Fruit fly (Drosophila melanogaster) whole organism, embryonic: ENCODE results near the gene svp.

Source experiments
- Abd-B ChIP-seq: fragments of 200-800 bp; sonication (Bioruptor generic); optimal IDR thresholded peaks from 2 replicates; lab custom pipeline; 2018; ENCODE audit warnings: missing biosample characterization, mild to moderate bottlenecking, missing genetic modification characterization, moderate library complexity
- Aef1 ChIP-seq: fragments of 200-800 bp; sonication (Bioruptor generic); IDR thresholded peaks from 3 replicates; pipeline ENCODE4 v1.3.6; 2022; ENCODE audit warnings: missing biosample characterization, missing genetic modification characterization
- CG10959 ChIP-seq: fragments of 200-800 bp; sonication (Bioruptor generic); IDR thresholded peaks from 2 replicates; pipeline ENCODE4 v1.3.6; 2022; ENCODE audit warnings: missing biosample characterization, missing genetic modification characterization
- CG12155 ChIP-seq: fragments of 200-800 bp; sonication (Bioruptor generic); optimal IDR thresholded peaks from 3 replicates; lab custom pipeline; 2016; ENCODE audit warnings: missing biosample characterization, missing genetic modification characterization
- CG12219 ChIP-seq: fragments of 200-800 bp; sonication (Bioruptor generic); optimal IDR thresholded peaks from 3 replicates; lab custom pipeline; 2018; ENCODE audit warnings: missing biosample characterization, mild to moderate bottlenecking, missing genetic modification characterization
- CG15514 ChIP-seq: fragments of 200-800 bp; sonication (Bioruptor generic); optimal IDR thresholded peaks from 3 replicates; lab custom pipeline; 2017; ENCODE audit warnings: missing biosample characterization, missing genetic modification characterization, mild to moderate bottlenecking, moderate library complexity, missing genetic modification reagents
- CG1603 ChIP-seq: fragments of 200-800 bp; sonication (Bioruptor generic); optimal IDR thresholded peaks from 2 replicates; lab custom pipeline; 2019; ENCODE audit warnings: missing biosample characterization, mild to moderate bottlenecking, missing genetic modification characterization, moderate library complexity
- CG17829 ChIP-seq: fragments of 200-800 bp; optimal IDR thresholded peaks from 2 replicates; lab custom pipeline; 2019; ENCODE audit warnings: missing biosample characterization, mild to moderate bottlenecking, missing genetic modification characterization, moderate library complexity
- CG31441 ChIP-seq: fragments of 200-800 bp; sonication (Bioruptor generic); IDR thresholded peaks from 2 replicates; pipeline ENCODE4 v1.3.6; 2022; ENCODE audit warnings: missing biosample characterization, missing genetic modification characterization
- CG33213 ChIP-seq: fragments of 200-800 bp; sonication (Bioruptor generic); optimal IDR thresholded peaks from 3 replicates; lab custom pipeline; 2016; ENCODE audit warnings: missing biosample characterization, missing genetic modification characterization
- CG33557 ChIP-seq: fragments of 200-800 bp; sonication (Bioruptor generic); optimal IDR thresholded peaks from 2 replicates; lab custom pipeline; 2019; ENCODE audit warnings: missing biosample characterization, mild to moderate bottlenecking, missing genetic modification characterization, moderate library complexity
- CG34224 ChIP-seq: fragments of 200-800 bp; sonication (Bioruptor generic); IDR thresholded peaks from 3 replicates; pipeline ENCODE4 v1.3.6; 2022; ENCODE audit warnings: missing biosample characterization, missing genetic modification characterization; ENCODE audit not compliant: partially characterized antibody
- CG43689 ChIP-seq: fragments of 200-800 bp; sonication (Bioruptor generic); IDR thresholded peaks from 2 replicates; pipeline ENCODE4 v1.3.6; 2022; ENCODE audit warnings: missing biosample characterization, missing genetic modification characterization
- CG5245 ChIP-seq: fragments of 200-800 bp; sonication (Bioruptor generic); optimal IDR thresholded peaks from 3 replicates; lab custom pipeline; 2016; ENCODE audit warnings: missing biosample characterization, missing genetic modification characterization
- CG6175 ChIP-seq: fragments of 200-800 bp; sonication (Bioruptor generic); IDR thresholded peaks from 3 replicates; pipeline ENCODE4 v1.3.6; 2022; ENCODE audit warnings: missing biosample characterization, missing genetic modification characterization
- CG7745 ChIP-seq: fragments of 200-800 bp; sonication (Bioruptor generic); optimal IDR thresholded peaks from 2 replicates; lab custom pipeline; 2018; ENCODE audit warnings: missing biosample characterization, mild to moderate bottlenecking, missing genetic modification characterization, moderate library complexity
- CG7786 ChIP-seq: fragments of 200-800 bp; sonication (Bioruptor generic); optimal IDR thresholded peaks from 2 replicates; lab custom pipeline; 2016; ENCODE audit warnings: missing biosample characterization, missing genetic modification characterization
- CG7839 ChIP-seq: fragments of 200-800 bp; sonication (Bioruptor generic); optimal IDR thresholded peaks from 3 replicates; lab custom pipeline; 2018; ENCODE audit warnings: missing biosample characterization, mild to moderate bottlenecking, missing genetic modification characterization, moderate library complexity
- CG8924 ChIP-seq: fragments of 200-800 bp; optimal IDR thresholded peaks from 3 replicates; lab custom pipeline; 2019; ENCODE audit warnings: missing biosample characterization, mild to moderate bottlenecking, missing genetic modification characterization, moderate library complexity
- CG9817 ChIP-seq: fragments of 200-800 bp; sonication (Bioruptor generic); optimal IDR thresholded peaks from 2 replicates; lab custom pipeline; 2018; ENCODE audit warnings: missing biosample characterization, mild to moderate bottlenecking, missing genetic modification characterization, moderate library complexity
- CHES-1-like ChIP-seq: fragments of 200-800 bp; sonication (Bioruptor generic); optimal IDR thresholded peaks from 2 replicates; lab custom pipeline; 2016; ENCODE audit warnings: missing biosample characterization, missing genetic modification characterization
- D ChIP-seq, 2 experiments: fragments of 200-800 bp in 1 of 2; fragments of >200 bp in 1 of 2; sonication (Bioruptor generic) in 1 of 2; optimal IDR thresholded peaks; 2 replicates in 1 of 2; 3 replicates in 1 of 2; lab custom pipeline; 2017; ENCODE audit warnings: mild to moderate bottlenecking in 1 of 2, missing biosample characterization in 1 of 2, missing genetic modification characterization in 1 of 2, missing genetic modification reagents in 1 of 2
- Dbx ChIP-seq: fragments of 200-800 bp; sonication (Bioruptor generic); IDR thresholded peaks from 3 replicates; pipeline ENCODE4 v1.3.6; 2022; ENCODE audit warnings: missing biosample characterization, missing genetic modification characterization
- Dfd ChIP-seq, 2 experiments: fragments of >200 bp; optimal IDR thresholded peaks; 2 replicates each; lab custom pipeline; 2017; ENCODE audit warnings: missing biosample characterization in 2 of 2, missing genetic modification characterization in 2 of 2
- Ets65A ChIP-seq: fragments of 200-800 bp; sonication (Bioruptor generic); peaks from one replicate; lab custom pipeline; 2016; ENCODE audit warnings: missing biosample characterization, missing genetic modification characterization
- Ets97D ChIP-seq: fragments of 200-800 bp; sonication (Bioruptor generic); optimal IDR thresholded peaks from 3 replicates; lab custom pipeline; 2016; ENCODE audit warnings: missing biosample characterization, missing genetic modification characterization
- Fer1 ChIP-seq: fragments of 200-800 bp; sonication (Bioruptor generic); optimal IDR thresholded peaks from 2 replicates; lab custom pipeline; 2017; ENCODE audit warnings: missing biosample characterization, mild to moderate bottlenecking, missing genetic modification characterization
- H15 ChIP-seq: fragments of 200-800 bp; sonication (Bioruptor generic); IDR thresholded peaks from 3 replicates; pipeline ENCODE4 v1.3.6; 2022; ENCODE audit warnings: missing biosample characterization, missing genetic modification characterization
- Hr3 ChIP-seq: fragments of 200-800 bp; sonication (Bioruptor generic); optimal IDR thresholded peaks from 3 replicates; lab custom pipeline; 2016; ENCODE audit warnings: missing biosample characterization, missing genetic modification characterization
- Lpt ChIP-seq: fragments of >200 bp; optimal IDR thresholded peaks from 2 replicates; lab custom pipeline; 2018; ENCODE audit warnings: missing biosample characterization, missing genetic modification characterization
- Max ChIP-seq: fragments of 200-800 bp; sonication (Bioruptor generic); optimal IDR thresholded peaks from 2 replicates; lab custom pipeline; 2016; ENCODE audit warnings: missing biosample characterization, mild to moderate bottlenecking, missing genetic modification characterization
- NFAT ChIP-seq: fragments of 200-800 bp; sonication (Bioruptor generic); IDR thresholded peaks from 2 replicates; pipeline ENCODE4 v1.3.6; 2022; ENCODE audit warnings: missing biosample characterization, missing genetic modification characterization
- Rx ChIP-seq: fragments of 200-800 bp; sonication (Bioruptor generic); IDR thresholded peaks from 2 replicates; pipeline ENCODE4 v1.3.6; 2022; ENCODE audit warnings: missing biosample characterization, missing genetic modification characterization
- az2 ChIP-seq: fragments of 200-800 bp; sonication (Bioruptor generic); optimal IDR thresholded peaks from 3 replicates; lab custom pipeline; 2016; ENCODE audit warnings: missing biosample characterization, missing genetic modification characterization
- btn ChIP-seq: fragments of 200-800 bp; sonication (Bioruptor generic); optimal IDR thresholded peaks from 2 replicates; lab custom pipeline; 2016; ENCODE audit warnings: missing biosample characterization, missing genetic modification characterization
- caup ChIP-seq: fragments of 200-800 bp; sonication (Bioruptor generic); optimal IDR thresholded peaks from 3 replicates; lab custom pipeline; 2017; ENCODE audit warnings: missing biosample characterization, mild to moderate bottlenecking, missing genetic modification characterization, moderate library complexity; ENCODE audit not compliant: severe bottlenecking
- chif ChIP-seq, 2 experiments: fragments of 200-800 bp; sonication (Bioruptor generic); optimal IDR thresholded peaks; 3 replicates each; lab custom pipeline; 2016; ENCODE audit warnings: missing biosample characterization in 2 of 2, missing genetic modification characterization in 2 of 2
- chn ChIP-seq: fragments of 200-800 bp; sonication (Bioruptor generic); optimal IDR thresholded peaks from 2 replicates; lab custom pipeline; 2016; ENCODE audit warnings: missing biosample characterization, missing genetic modification characterization
- crc ChIP-seq: fragments of 200-800 bp; sonication (Bioruptor generic); optimal IDR thresholded peaks from 2 replicates; lab custom pipeline; 2016; ENCODE audit warnings: missing biosample characterization, missing genetic modification characterization
- croc ChIP-seq: fragments of 200-800 bp; sonication (Bioruptor generic); conservative IDR thresholded peaks from 3 replicates; pipeline ENCODE4 v1.3.6; 2022; ENCODE audit warnings: missing biosample characterization, missing genetic modification characterization
- dmrt99B ChIP-seq: fragments of 200-800 bp; sonication (Bioruptor generic); optimal IDR thresholded peaks from 2 replicates; lab custom pipeline; 2018; ENCODE audit warnings: missing biosample characterization, mild to moderate bottlenecking, missing genetic modification characterization, moderate library complexity
- gsb ChIP-seq: fragments of 200-800 bp; sonication (Bioruptor generic); IDR thresholded peaks from 2 replicates; pipeline ENCODE4 v1.3.6; 2022; ENCODE audit warnings: missing biosample characterization, missing genetic modification characterization
- insv ChIP-seq, 2 experiments: fragments of 200-800 bp; sonication (Bioruptor generic); optimal IDR thresholded peaks; 3 replicates each; lab custom pipeline; 2016 to 2018; ENCODE audit warnings: missing biosample characterization in 2 of 2, missing genetic modification characterization in 2 of 2
- jigr1 ChIP-seq: fragments of 200-800 bp; sonication (Bioruptor generic); IDR thresholded peaks from 3 replicates; pipeline ENCODE4 v1.3.6; 2022; ENCODE audit warnings: missing biosample characterization, missing genetic modification characterization
- jing ChIP-seq: fragments of 200-800 bp; sonication (Bioruptor generic); optimal IDR thresholded peaks from 2 replicates; lab custom pipeline; 2018; ENCODE audit warnings: missing biosample characterization, mild to moderate bottlenecking, missing genetic modification characterization
- lmd ChIP-seq: fragments of 200-800 bp; sonication (Bioruptor generic); IDR thresholded peaks from 2 replicates; pipeline ENCODE4 v1.3.6; 2022; ENCODE audit warnings: missing biosample characterization, missing genetic modification characterization
- pho ChIP-seq: fragments of 200-800 bp; sonication (Bioruptor generic); optimal IDR thresholded peaks from 2 replicates; lab custom pipeline; 2016; ENCODE audit warnings: missing biosample characterization, missing genetic modification characterization
- sd ChIP-seq: fragments of 200-800 bp; sonication (Bioruptor generic); optimal IDR thresholded peaks from 3 replicates; lab custom pipeline; 2018; ENCODE audit warnings: missing biosample characterization, mild to moderate bottlenecking, missing genetic modification characterization, moderate library complexity
- ssp ChIP-seq: fragments of 200-800 bp; sonication (Bioruptor generic); IDR thresholded peaks from 2 replicates; pipeline ENCODE4 v1.3.6; 2022; ENCODE audit warnings: missing biosample characterization, missing genetic modification characterization
- tna ChIP-seq: fragments of 200-800 bp; sonication (Bioruptor generic); IDR thresholded peaks from 2 replicates; pipeline ENCODE4 v1.3.6; 2022; ENCODE audit warnings: missing biosample characterization, missing genetic modification characterization; ENCODE audit not compliant: partially characterized antibody
- usp ChIP-seq: fragments of >200 bp; optimal IDR thresholded peaks from 2 replicates; lab custom pipeline; 2017; ENCODE audit warnings: missing biosample characterization, missing genetic modification characterization

Gene svp

dm6 chr3R:12350497-12350896, 92.0 kb downstream of the svp start, which contains the start of gene CG10038 (continued):
- peak; percentile 60 for TF ChIP-seq CG17829 (tag; lab: Kevin White, UChicago)
- peak; percentile 67 for TF ChIP-seq CG33213 (GFP tag; lab: Kevin White, UChicago)
- TF ChIP-seq CG34224, result peak; percentile 92
- TF ChIP-seq pho (GFP tag; lab: Kevin White, UChicago), result peak; percentile 31
- peak; percentile 69 for TF ChIP-seq CG1603 (tag; lab: Kevin White, UChicago)
- peak; percentile 84 for TF ChIP-seq ssp (GFP tag; lab: Robert Waterston, UW)
- no peak for TF ChIP-seq dmrt99B (tag; lab: Kevin White, UChicago)
- TF ChIP-seq CG7745 (tag; lab: Kevin White, UChicago), result no peak
- TF ChIP-seq caup (GFP tag; lab: Kevin White, UChicago), result peak; percentile 34
- no peak for TF ChIP-seq btn (GFP tag; lab: Kevin White, UChicago)
- peak; percentile 42; the same call in 1 of the 3 replicates for TF ChIP-seq H15 (GFP tag; lab: Robert Waterston, UW)
- TF ChIP-seq jing (GFP tag; lab: Kevin White, UChicago), result no peak
- TF ChIP-seq CG5245 (GFP tag; lab: Kevin White, UChicago), result peak; percentile 10
- peak; percentile 36 for TF ChIP-seq Hr3 (GFP tag; lab: Kevin White, UChicago)
- TF ChIP-seq CG10959 (GFP tag; lab: Robert Waterston, UW), result no peak
- TF ChIP-seq Max, result peak; percentile 18
- peak; percentile 79 for TF ChIP-seq CG15514 (GFP tag; lab: Kevin White, UChicago)
- TF ChIP-seq CHES-1-like (GFP tag; lab: Kevin White, UChicago), result no peak
- peak; percentile 12 for TF ChIP-seq CG12155 (GFP tag; lab: Kevin White, UChicago)
- TF ChIP-seq tna, result peak; percentile 91
- no peak for TF ChIP-seq CG6175 (GFP tag; lab: Robert Waterston, UW)
- no peak for TF ChIP-seq lmd (GFP tag; lab: Robert Waterston, UW)
- TF ChIP-seq CG31441 (GFP tag; lab: Robert Waterston, UW), result peak; percentile 43; the same call in 1 of the 2 replicates
- TF ChIP-seq CG8924 (tag; lab: Kevin White, UChicago), result peak; percentile 6
- TF ChIP-seq gsb (GFP tag; lab: Robert Waterston, UW), result no peak
- no peak for TF ChIP-seq Lpt
- peak; percentile 32 for TF ChIP-seq CG7839 (tag; lab: Kevin White, UChicago)
- TF ChIP-seq croc (GFP tag; lab: Robert Waterston, UW), result no peak
- TF ChIP-seq chn, result peak; percentile 36
- TF ChIP-seq insv (GFP tag; optimal IDR thresholded peaks at IDR 0.05; lab: Kevin White, UChicago), result no peak
- TF ChIP-seq usp, result no peak
- TF ChIP-seq CG7786 (GFP tag; lab: Kevin White, UChicago), result no peak
- no peak for TF ChIP-seq D (optimal IDR thresholded peaks at IDR 0.05; lab: Kevin White, UChicago)
- TF ChIP-seq D (GFP tag; optimal IDR thresholded peaks at IDR 0.05; lab: Kevin White, UChicago), result no peak
- peak; percentile 41 for TF ChIP-seq az2
- TF ChIP-seq Fer1 (GFP tag; lab: Kevin White, UChicago), result peak; percentile 41
- TF ChIP-seq NFAT, result no peak; the same call in 1 of the 2 replicates
- TF ChIP-seq CG33557 (GFP tag; lab: Kevin White, UChicago), result no peak
- peak; percentile 59; the same call in 2 of the 3 replicates for TF ChIP-seq Dbx (GFP tag; lab: Robert Waterston, UW)
- TF ChIP-seq crc, result no peak
- peak; percentile 30 for TF ChIP-seq CG9817 (tag; lab: Kevin White, UChicago)
- TF ChIP-seq CG43689 (GFP tag; lab: Robert Waterston, UW), result no peak
- TF ChIP-seq chif (GFP tag; optimal IDR thresholded peaks at IDR 0.05; lab: Kevin White, UChicago), result peak in 1 of 2 experiments; percentile 15
- TF ChIP-seq Ets97D (GFP tag; lab: Kevin White, UChicago), result peak; percentile 60
- no peak for TF ChIP-seq Rx (GFP tag; lab: Robert Waterston, UW)
- peak; percentile 93 for TF ChIP-seq Ets65A (GFP tag; lab: Kevin White, UChicago)
- no peak for TF ChIP-seq Dfd (GFP tag; optimal IDR thresholded peaks at IDR 0.05; lab: Kevin White, UChicago)
- TF ChIP-seq Abd-B (GFP tag; lab: Kevin White, UChicago), result peak; percentile 8
- peak; percentile 31; the same call in 1 of the 3 replicates for TF ChIP-seq Aef1 (GFP tag; lab: Robert Waterston, UW)
- TF ChIP-seq jigr1 (GFP tag; lab: Robert Waterston, UW), result 0 out of 3 replicates have a peak, but pooled peaks have one; percentile 9
- no peak for TF ChIP-seq sd (tag; lab: Kevin White, UChicago)
- TF ChIP-seq CG12219, result no peak
